Worm (Caenorhabditis elegans) whole organism, L4 larva: ENCODE data around the gene str-77.

Experiments
- Y105C5A.15 ChIP-seq: fragments of 200-800 bp; sonication (Bioruptor generic); IDR thresholded peaks from 2 replicates; pipeline ENCODE4 v1.3.6; 2022; ENCODE audit warnings: missing genetic modification characterization, missing compliant biosample characterization
- egl-27 ChIP-seq: sonication (generic microtip); optimal IDR thresholded peaks from 3 replicates; lab custom pipeline; 2017; ENCODE audit warnings: missing biosample characterization, missing genetic modification reagents, missing genetic modification characterization
- egl-43 ChIP-seq: fragments of 200-800 bp; sonication (Bioruptor generic); IDR thresholded peaks from 2 replicates; pipeline ENCODE4 v1.3.6; 2022; ENCODE audit warnings: missing genetic modification reagents, missing genetic modification characterization, missing compliant biosample characterization
- fos-1 ChIP-seq: fragments of 150-350 bp; optimal IDR thresholded peaks from 2 replicates; lab custom pipeline; 2014; ENCODE audit warnings: missing biosample characterization, missing genetic modification characterization
- lin-13 ChIP-seq: fragments of 150-350 bp; optimal IDR thresholded peaks from 2 replicates; lab custom pipeline; 2014; ENCODE audit warnings: missing biosample characterization, missing genetic modification reagents, missing genetic modification characterization
- nhr-237 ChIP-seq: sonication (generic microtip); optimal IDR thresholded peaks from 2 replicates; lab custom pipeline; 2017; ENCODE audit warnings: missing biosample characterization, missing genetic modification characterization
- nhr-25 ChIP-seq: sonication (generic microtip); optimal IDR thresholded peaks from 2 replicates; lab custom pipeline; 2017; ENCODE audit warnings: missing genetic modification characterization, mild to moderate bottlenecking, missing compliant biosample characterization, antibody characterized with exemption, moderate library complexity, borderline replicate concordance; ENCODE audit not compliant: insufficient read depth
- unc-39 ChIP-seq: sonication (generic microtip); optimal IDR thresholded peaks from 2 replicates; lab custom pipeline; 2017; ENCODE audit warnings: missing biosample characterization, missing genetic modification characterization
- unc-62 ChIP-seq, 3 experiments: fragments of 150-350 bp in 1 of 3; sonication (generic microtip); optimal IDR thresholded peaks in 2 of 3; peaks in 1 of 3; 1 replicate in 1 of 3; 2 replicates in 2 of 3; lab custom pipeline; 2014 to 2017; ENCODE audit warnings: missing biosample characterization in 3 of 3, missing genetic modification characterization in 3 of 3, missing genetic modification reagents in 3 of 3, missing genotype in 1 of 3

DNA sequence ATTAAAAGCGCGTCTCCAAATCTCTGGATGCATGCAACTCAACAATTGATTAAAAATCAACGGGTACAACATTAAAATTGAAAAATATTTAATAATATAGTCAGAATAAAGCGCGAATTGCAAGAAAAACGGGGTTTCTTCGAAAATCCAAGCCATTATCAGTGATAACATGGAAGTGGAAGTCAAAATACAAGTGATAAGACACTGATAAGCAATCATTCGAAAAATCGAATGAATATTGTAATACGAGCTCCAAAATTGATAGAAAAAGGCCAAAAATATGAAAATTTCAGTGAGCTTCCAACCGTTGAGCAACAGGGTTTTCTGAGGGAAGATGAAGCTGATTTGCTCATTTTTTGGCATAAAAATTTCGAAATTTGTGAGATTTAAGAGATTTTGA, 24.5 kb upstream of the str-77 start:
- no peak for TF ChIP-seq nhr-237 (tag; lab: Kevin White, UChicago)
- no peak for TF ChIP-seq egl-27 (tag; lab: Kevin White, UChicago)
- TF ChIP-seq fos-1 (tag; lab: Kevin White, UChicago), result no peak
- TF ChIP-seq unc-39 (tag; lab: Kevin White, UChicago), result no peak
- no peak for TF ChIP-seq unc-62 (GFP tag; optimal IDR thresholded peaks at IDR 0.05 in 1 of 2; lab: Kevin White, UChicago)
- no peak for TF ChIP-seq unc-62 (tag; optimal IDR thresholded peaks at IDR 0.05; lab: Kevin White, UChicago)
- no peak for TF ChIP-seq lin-13
- TF ChIP-seq egl-43 (GFP tag; lab: Robert Waterston, UW), result no peak
- no peak for TF ChIP-seq Y105C5A.15 (GFP tag; lab: Robert Waterston, UW)
- TF ChIP-seq nhr-25, result no peak
